Worm (Caenorhabditis elegans) whole organism, midembryonic: Measurements from ENCODE around the gene Y38E10A.22.

ENCODE experiments used
- T22C8.4 ChIP-seq: fragments of 200-800 bp; sonication (Bioruptor generic); IDR thresholded peaks from 2 replicates; pipeline ENCODE4 v1.3.6; 2022; ENCODE audit warnings: missing genetic modification characterization, missing compliant biosample characterization
- cog-1 ChIP-seq: sonication (generic microtip); optimal IDR thresholded peaks from 2 replicates; lab custom pipeline; 2016; ENCODE audit warnings: missing genetic modification characterization, missing compliant biosample characterization
- ztf-23 ChIP-seq: fragments of 200-800 bp; sonication (Bioruptor generic); IDR thresholded peaks from 2 replicates; pipeline ENCODE4 v1.3.6; 2022; ENCODE audit warnings: missing genetic modification reagents, missing genetic modification characterization, missing compliant biosample characterization

- no peak for TF ChIP-seq ztf-23 (GFP tag; lab: Robert Waterston, UW)
- no peak for TF ChIP-seq cog-1
- no peak for TF ChIP-seq T22C8.4 (GFP tag; lab: Robert Waterston, UW)
Measured at ce11 chrII:12668148-12668547, 9.5 kb downstream of the Y38E10A.22 start.
